Worm (Caenorhabditis elegans): ENCODE results near the gene H03E18.1.

The H03E18.1 gene

DNA sequence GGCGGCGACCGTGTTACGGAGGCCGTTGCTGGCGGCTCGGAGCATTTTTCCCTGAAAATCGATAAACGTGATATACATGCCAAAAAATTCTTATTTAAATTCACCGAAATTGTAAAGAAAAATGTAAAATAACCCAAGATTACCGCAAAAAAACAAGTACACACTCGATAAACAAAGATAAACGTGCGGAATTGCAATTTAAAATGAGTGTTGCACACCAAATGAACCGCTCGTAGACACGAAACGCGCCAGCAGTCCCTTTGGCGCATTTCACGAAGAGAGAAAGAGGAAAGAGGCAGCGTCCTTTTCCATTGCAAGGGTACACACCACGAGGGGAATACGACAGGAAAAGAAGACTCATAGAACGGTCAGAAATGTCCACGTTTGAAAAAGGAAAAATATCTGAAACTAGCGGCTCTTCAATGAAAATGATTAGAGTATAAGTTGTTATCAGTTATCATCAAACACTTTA lies 38.3 kb downstream of the H03E18.1 start, which contains the start of gene sdha-1:
sdha-1 (minus strand) TSS at position 51 of the 472 bp plus-strand sequence.
- TF ChIP-seq hmbx-1 (tag; optimal IDR thresholded peaks at IDR 0.05) (no peak), ceh-13 (GFP tag; optimal IDR thresholded peaks at IDR 0.05) (no peak), hnd-1 (tag; optimal IDR thresholded peaks at IDR 0.05) (no peak), tbx-37 (GFP tag; conservative IDR thresholded peaks at IDR 0.05) (0 out of 2 replicates have a peak, but pooled peaks have one; percentile 13), F13C5.2 (tag; optimal IDR thresholded peaks at IDR 0.05) (peak; percentile 43), tbx-11 (GFP tag; IDR thresholded peaks at IDR 0.05) (0 out of 2 replicates have a peak, but pooled peaks have one; percentile 22), scrt-1 (GFP tag; IDR thresholded peaks at IDR 0.05) (no peak), hmg-4 (GFP tag; optimal IDR thresholded peaks at IDR 0.05) (peak; percentile 31), ets-7 (tag; optimal IDR thresholded peaks at IDR 0.05) (no peak)

DNA sequence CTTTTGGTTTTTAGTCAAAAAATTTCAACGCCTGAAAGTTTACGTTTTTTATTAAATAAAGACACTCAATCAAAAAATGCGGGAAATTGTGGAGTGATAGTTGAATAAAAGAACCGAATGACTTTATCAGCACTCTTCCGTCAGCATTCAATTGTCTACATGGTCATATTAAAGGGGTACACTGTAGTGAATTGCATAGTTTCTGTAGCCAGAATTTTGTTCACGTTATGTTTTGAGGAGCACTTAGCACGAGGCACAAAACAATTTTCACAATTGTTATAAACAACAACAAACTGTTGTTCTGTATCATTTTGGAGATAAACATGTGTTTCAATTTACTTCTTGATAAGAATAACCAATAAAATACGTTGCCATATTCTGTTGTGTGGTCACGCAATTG lies 41.4 kb downstream of the H03E18.1 start, which contains the start of gene D2021.4:
D2021.4 (minus strand) TSS at position 48 of the 400 bp plus-strand sequence.
- TF ChIP-seq hmbx-1 (tag; optimal IDR thresholded peaks at IDR 0.05) (no peak), scrt-1 (GFP tag; IDR thresholded peaks at IDR 0.05) (no peak), hmg-4 (GFP tag; optimal IDR thresholded peaks at IDR 0.05) (no peak), flt-1 (GFP tag; IDR thresholded peaks at IDR 0.05) (no peak), F13C5.2 (tag; optimal IDR thresholded peaks at IDR 0.05) (no peak), ets-7 (tag; optimal IDR thresholded peaks at IDR 0.05) (no peak), ceh-36 (tag; optimal IDR thresholded peaks at IDR 0.05) (no peak), hnd-1 (tag; optimal IDR thresholded peaks at IDR 0.05) (no peak), B0310.2 (tag; optimal IDR thresholded peaks at IDR 0.05) (no peak), pes-1 (GFP tag; IDR thresholded peaks at IDR 0.05) (no peak), sea-1 (GFP tag; conservative IDR thresholded peaks at IDR 0.05) (no peak), tra-4 (tag; optimal IDR thresholded peaks at IDR 0.05) (no peak), ama-1 (optimal IDR thresholded peaks at IDR 0.05) (no peak), tbx-11 (GFP tag; IDR thresholded peaks at IDR 0.05) (no peak), ceh-13 (GFP tag; optimal IDR thresholded peaks at IDR 0.05) (no peak), aly-1 (tag; optimal IDR thresholded peaks at IDR 0.05) (no peak), tbx-37 (GFP tag; conservative IDR thresholded peaks at IDR 0.05) (no peak)

DNA sequence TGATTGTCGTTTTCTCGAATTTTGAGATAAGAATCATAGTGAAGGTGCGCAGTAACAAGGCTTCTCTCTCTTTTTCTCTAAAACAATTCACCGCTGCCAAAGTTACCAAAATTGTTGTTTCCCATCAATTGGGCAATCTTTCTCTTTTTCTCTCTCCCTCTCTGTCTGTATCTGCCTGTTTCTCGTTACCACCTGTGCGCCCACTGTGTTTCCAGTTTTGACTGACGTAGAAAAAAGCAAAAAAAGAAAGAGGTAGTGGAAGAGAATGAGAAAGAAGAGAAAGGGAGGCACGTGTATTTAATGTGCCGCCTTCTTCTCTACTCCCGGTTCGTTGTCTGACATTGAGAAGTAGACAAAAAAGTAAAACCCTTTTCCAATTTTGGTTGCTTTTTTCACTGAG lies 42.4 kb downstream of the H03E18.1 start:
- TF ChIP-seq B0310.2 (tag; optimal IDR thresholded peaks at IDR 0.05): no peak
- no peak for TF ChIP-seq hnd-1 (tag; optimal IDR thresholded peaks at IDR 0.05)
- TF ChIP-seq flt-1 (GFP tag; IDR thresholded peaks at IDR 0.05): no peak
- TF ChIP-seq ceh-13 (GFP tag; optimal IDR thresholded peaks at IDR 0.05): no peak
- no peak for TF ChIP-seq hmbx-1 (tag; optimal IDR thresholded peaks at IDR 0.05)
- TF ChIP-seq pes-1 (GFP tag; IDR thresholded peaks at IDR 0.05): no peak

DNA sequence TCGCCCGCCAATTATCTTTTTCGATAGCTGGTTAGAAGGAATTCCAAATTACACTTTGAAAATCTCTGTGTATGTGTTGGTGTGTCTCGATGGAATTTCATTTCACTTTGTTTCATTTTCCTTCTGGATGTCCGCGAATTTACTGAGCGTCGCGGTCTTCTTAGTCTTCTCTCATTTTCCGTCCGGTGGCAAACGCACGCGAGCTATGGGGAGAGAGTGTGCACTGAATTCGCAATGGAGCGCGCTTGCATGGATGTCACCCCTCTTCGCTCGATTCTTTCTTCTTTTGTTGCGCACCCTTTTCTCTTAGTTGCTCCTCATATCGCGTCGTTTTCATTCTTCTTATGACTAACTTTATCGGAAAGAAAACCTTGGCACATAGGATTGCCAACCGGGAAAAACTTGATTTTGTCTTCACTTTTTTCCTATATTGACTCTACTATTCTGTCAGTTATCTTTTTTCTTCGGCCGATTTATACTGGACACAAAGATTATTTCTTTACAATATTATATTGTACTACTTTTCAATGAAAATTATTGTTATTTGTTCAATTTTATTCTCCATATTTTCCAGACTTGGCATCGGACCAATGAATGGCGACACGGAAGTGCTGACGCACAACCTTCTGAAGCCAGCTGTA lies 44.1 kb downstream of the H03E18.1 start, which contains the start of gene dhhc-14:
dhhc-14 (plus strand) TSS at position 591 of the 641 bp plus-strand sequence.
- TF ChIP-seq scrt-1 (GFP tag; IDR thresholded peaks at IDR 0.05) (no peak), ceh-36 (tag; optimal IDR thresholded peaks at IDR 0.05) (no peak), pes-1 (GFP tag; IDR thresholded peaks at IDR 0.05) (no peak), F13C5.2 (tag; optimal IDR thresholded peaks at IDR 0.05) (peak; percentile 31), hmg-4 (GFP tag; optimal IDR thresholded peaks at IDR 0.05) (peak; percentile 53), tbx-11 (GFP tag; IDR thresholded peaks at IDR 0.05) (0 out of 2 replicates have a peak, but pooled peaks have one; percentile 18), tra-4 (tag; optimal IDR thresholded peaks at IDR 0.05) (no peak)

DNA sequence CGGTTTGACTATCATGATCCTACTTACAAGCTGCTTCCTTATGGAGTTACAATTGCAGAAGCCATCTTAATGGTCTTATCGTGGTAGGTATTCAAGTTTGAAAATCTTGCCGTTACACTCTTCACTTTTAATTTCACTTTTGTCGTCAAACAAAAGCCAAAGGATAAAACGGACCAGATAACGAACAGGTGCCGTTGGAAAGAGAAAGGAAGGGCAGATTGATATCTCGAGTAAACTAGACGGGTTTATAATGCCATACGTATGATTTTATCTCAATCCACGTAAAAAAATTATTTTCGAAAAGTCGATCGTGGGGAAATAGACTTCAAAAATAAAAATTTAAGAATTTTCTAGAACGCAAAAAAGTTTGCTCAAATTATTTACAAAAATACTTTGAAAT lies 46.4 kb downstream of the H03E18.1 start:
- no peak for TF ChIP-seq ama-1 (optimal IDR thresholded peaks at IDR 0.05)
- TF ChIP-seq ets-7 (tag; optimal IDR thresholded peaks at IDR 0.05): no peak
- no peak for TF ChIP-seq ceh-13 (GFP tag; optimal IDR thresholded peaks at IDR 0.05)
- TF ChIP-seq hmbx-1 (tag; optimal IDR thresholded peaks at IDR 0.05): no peak
- TF ChIP-seq pes-1 (GFP tag; IDR thresholded peaks at IDR 0.05): no peak
- no peak for TF ChIP-seq flt-1 (GFP tag; IDR thresholded peaks at IDR 0.05)
- no peak for TF ChIP-seq tbx-37 (GFP tag; conservative IDR thresholded peaks at IDR 0.05)

DNA sequence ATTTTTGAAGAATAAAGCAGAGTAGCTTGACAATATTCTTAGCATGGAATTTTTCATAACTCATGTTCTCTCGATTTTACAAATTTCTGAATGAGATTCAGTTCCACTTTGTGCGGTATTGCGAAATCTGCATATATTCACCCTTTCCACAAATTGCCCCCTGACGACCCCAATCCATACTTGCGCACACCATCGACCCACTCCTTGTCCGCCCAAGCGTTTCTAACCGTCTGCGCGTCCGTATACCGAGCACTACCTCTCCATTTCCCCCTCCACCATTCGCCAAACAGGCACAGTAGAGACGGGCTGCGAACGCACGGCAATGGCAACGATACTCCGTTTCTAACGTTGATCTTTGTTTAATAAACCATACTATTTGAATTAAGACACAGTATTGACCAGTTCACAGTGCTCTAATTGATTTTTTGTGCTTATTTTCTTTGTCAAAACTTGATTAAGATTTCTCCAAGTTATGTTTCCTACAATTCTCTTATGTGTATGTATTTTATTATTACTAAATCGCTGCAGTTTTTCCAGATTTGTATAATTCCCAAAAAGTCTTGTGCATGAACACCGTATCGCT lies 49.0 kb downstream of the H03E18.1 start, which contains the start of gene utx-1:
utx-1 (plus strand) TSS at position 533 of the 583 bp plus-strand sequence.
- no peak for TF ChIP-seq pes-1 (GFP tag; IDR thresholded peaks at IDR 0.05)
- TF ChIP-seq aly-1 (tag; optimal IDR thresholded peaks at IDR 0.05): peak; percentile 43
- peak; percentile 45 for TF ChIP-seq F13C5.2 (tag; optimal IDR thresholded peaks at IDR 0.05)
- TF ChIP-seq hmg-4 (GFP tag; optimal IDR thresholded peaks at IDR 0.05): peak; percentile 43

DNA sequence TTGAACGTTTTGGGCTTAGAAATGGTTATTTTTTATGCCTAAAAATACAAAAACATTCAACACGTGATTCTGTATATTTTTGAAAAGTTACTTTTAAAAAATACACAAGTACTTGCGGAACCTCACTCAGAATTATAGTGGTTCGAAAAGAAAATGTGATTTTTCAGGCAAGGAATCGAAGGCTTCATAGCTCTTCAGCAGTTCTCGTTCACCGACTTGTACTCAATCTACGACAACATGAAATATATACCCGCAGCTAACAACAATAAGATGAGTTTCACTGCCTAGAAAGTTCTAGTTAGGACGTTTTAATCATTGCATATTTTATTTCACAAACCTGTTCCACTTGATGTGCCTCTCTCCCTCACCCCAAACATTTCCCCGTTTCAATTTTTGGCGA lies 54.9 kb downstream of the H03E18.1 start:
- no peak for TF ChIP-seq pes-1 (GFP tag; IDR thresholded peaks at IDR 0.05)
- TF ChIP-seq hmg-4 (GFP tag; optimal IDR thresholded peaks at IDR 0.05): no peak
- TF ChIP-seq tbx-11 (GFP tag; IDR thresholded peaks at IDR 0.05): no peak
- TF ChIP-seq ama-1 (optimal IDR thresholded peaks at IDR 0.05): no peak
- TF ChIP-seq ceh-36 (tag; optimal IDR thresholded peaks at IDR 0.05): no peak
- no peak for TF ChIP-seq hmbx-1 (tag; optimal IDR thresholded peaks at IDR 0.05)
- no peak for TF ChIP-seq tbx-37 (GFP tag; conservative IDR thresholded peaks at IDR 0.05)
- TF ChIP-seq aly-1 (tag; optimal IDR thresholded peaks at IDR 0.05): no peak
- TF ChIP-seq ceh-13 (GFP tag; optimal IDR thresholded peaks at IDR 0.05): no peak
- no peak for TF ChIP-seq sea-1 (GFP tag; conservative IDR thresholded peaks at IDR 0.05)

Measured in whole organism, early embryonic.